Fruit fly (Drosophila melanogaster): ENCODE results near the gene Spn.

Gene Spn

DNA sequence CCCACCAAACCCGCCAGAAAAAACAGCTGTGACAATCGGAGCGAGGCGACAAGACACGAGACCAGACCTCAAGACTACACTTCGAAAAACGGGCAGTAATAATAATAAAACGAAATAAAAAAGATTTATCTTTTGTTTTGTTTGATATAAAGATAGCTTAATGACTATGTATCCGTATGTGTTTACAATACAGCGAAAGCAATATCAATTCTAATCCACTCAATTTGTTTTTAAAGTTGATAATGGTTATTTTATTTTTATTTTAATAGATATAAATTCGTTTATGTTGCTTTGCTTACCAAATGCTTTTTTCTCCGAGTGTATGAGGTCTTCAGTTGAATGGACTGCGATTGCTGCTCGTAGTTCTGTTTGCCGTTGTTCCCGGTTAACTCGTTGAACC lies 74.8 kb downstream of the Spn start (continued):
- TF ChIP-seq CG15269 (tag; optimal IDR thresholded peaks at IDR 0.05) (peak; percentile 24), slbo (GFP tag; IDR thresholded peaks at IDR 0.05) (peak; percentile 13; the same call in 1 of the 2 replicates), CG33213 (GFP tag; optimal IDR thresholded peaks at IDR 0.05) (no peak), YL-1 (GFP tag; optimal IDR thresholded peaks at IDR 0.05) (no peak), slou (GFP tag; optimal IDR thresholded peaks at IDR 0.05) (no peak), CG2712 (tag; optimal IDR thresholded peaks at IDR 0.05) (peak; percentile 79), CG11696 (GFP tag; IDR thresholded peaks at IDR 0.05) (no peak), zfh2 (GFP tag; optimal IDR thresholded peaks at IDR 0.05) (no peak), CG12071 (GFP tag; optimal IDR thresholded peaks at IDR 0.05) (no peak), CG17612 (GFP tag; IDR thresholded peaks at IDR 0.05) (no peak), knrl (GFP tag; IDR thresholded peaks at IDR 0.05; ENCODE audit: partially characterized antibody) (no peak), CG2202 (tag; optimal IDR thresholded peaks at IDR 0.05) (peak; percentile 31), bigmax (GFP tag; optimal IDR thresholded peaks at IDR 0.05) (no peak), Dll (GFP tag; IDR thresholded peaks at IDR 0.05; ENCODE audit: partially characterized antibody) (no peak), Hr39 (optimal IDR thresholded peaks at IDR 0.05) (no peak), lov (optimal IDR thresholded peaks at IDR 0.05) (no peak), lov (GFP tag; IDR thresholded peaks at IDR 0.05) (no peak), CG10147 (GFP tag; optimal IDR thresholded peaks at IDR 0.05) (peak; percentile 40), CG31388 (GFP tag; optimal IDR thresholded peaks at IDR 0.05) (no peak), run (tag; optimal IDR thresholded peaks at IDR 0.05) (no peak), CG9609 (GFP tag; optimal IDR thresholded peaks at IDR 0.05) (peak; percentile 14), CG12391 (tag; optimal IDR thresholded peaks at IDR 0.05) (peak; percentile 63), B-H2 (GFP tag; optimal IDR thresholded peaks at IDR 0.05) (no peak), CG6272 (GFP tag; IDR thresholded peaks at IDR 0.05) (no peak), CG12155 (GFP tag; optimal IDR thresholded peaks at IDR 0.05) (no peak), CG4617 (GFP tag; optimal IDR thresholded peaks at IDR 0.05; ENCODE audit: borderline replicate concordance) (no peak), CG8359 (GFP tag; optimal IDR thresholded peaks at IDR 0.05; ENCODE audit: borderline replicate concordance) (no peak), peb (GFP tag; IDR thresholded peaks at IDR 0.05) (no peak), psq (GFP tag; optimal IDR thresholded peaks at IDR 0.05) (no peak), grn (GFP tag; optimal IDR thresholded peaks at IDR 0.05) (no peak), Sox100B (GFP tag; optimal IDR thresholded peaks at IDR 0.05) (peak; percentile 73), ham (GFP tag; IDR thresholded peaks at IDR 0.05) (no peak), pfk (GFP tag; optimal IDR thresholded peaks at IDR 0.05) (no peak), CG10431 (GFP tag; optimal IDR thresholded peaks at IDR 0.05) (no peak), CG6254 (GFP tag; optimal IDR thresholded peaks at IDR 0.05) (peak; percentile 55), CG4820 (GFP tag; optimal IDR thresholded peaks at IDR 0.05) (no peak), Max (GFP tag; optimal IDR thresholded peaks at IDR 0.05) (peak; percentile 48), oc (tag; optimal IDR thresholded peaks at IDR 0.05) (no peak), CG4424 (GFP tag; optimal IDR thresholded peaks at IDR 0.05) (peak; percentile 39), CG15073 (GFP tag; optimal IDR thresholded peaks at IDR 0.05) (no peak), Mad (GFP tag; optimal IDR thresholded peaks at IDR 0.05) (no peak), kay (GFP tag; optimal IDR thresholded peaks at IDR 0.05) (no peak), CG11456 (GFP tag; IDR thresholded peaks at IDR 0.05) (no peak), CG1024 (GFP tag; IDR thresholded peaks at IDR 0.05) (no peak), pnt (GFP tag; optimal IDR thresholded peaks at IDR 0.05) (peak; percentile 24), Sry-δ (GFP tag; optimal IDR thresholded peaks at IDR 0.05) (no peak), chn (GFP tag; optimal IDR thresholded peaks at IDR 0.05) (peak; percentile 41), kni (GFP tag; optimal IDR thresholded peaks at IDR 0.05) (no peak), CG9817 (tag; optimal IDR thresholded peaks at IDR 0.05) (peak; percentile 20), MTF-1 (GFP tag; optimal IDR thresholded peaks at IDR 0.05; ENCODE audit: borderline replicate concordance) (no peak), Bgb (GFP tag; IDR thresholded peaks at IDR 0.05; ENCODE audit: partially characterized antibody) (no peak), ato (GFP tag; IDR thresholded peaks at IDR 0.05; ENCODE audit: partially characterized antibody) (no peak)
